Worm (Caenorhabditis elegans) whole organism, young adult: ENCODE data around the gene F13B9.2.

Source experiments
- B0336.3 ChIP-seq: fragments of 200-800 bp; sonication (Bioruptor generic); IDR thresholded peaks from 2 replicates; pipeline ENCODE4 v1.3.6; 2022; ENCODE audit warnings: missing genetic modification characterization, missing compliant biosample characterization
- F10E7.11 ChIP-seq: sonication (generic microtip); optimal IDR thresholded peaks from 2 replicates; lab custom pipeline; 2017; ENCODE audit warnings: mild to moderate bottlenecking, missing genetic modification characterization, moderate library complexity, missing compliant biosample characterization
- F22D6.2 ChIP-seq: sonication (generic microtip); optimal IDR thresholded peaks from 2 replicates; lab custom pipeline; 2016; ENCODE audit warnings: mild to moderate bottlenecking, missing genetic modification characterization, missing compliant biosample characterization
- K11D2.4 ChIP-seq: fragments of 200-800 bp; sonication (Bioruptor generic); IDR thresholded peaks from 2 replicates; pipeline ENCODE4 v1.3.6; 2022; ENCODE audit warnings: missing genetic modification reagents, missing genetic modification characterization, missing compliant biosample characterization
- ceh-40 ChIP-seq: fragments of 200-800 bp; sonication (Bioruptor generic); IDR thresholded peaks from 2 replicates; pipeline ENCODE4 v1.3.6; 2022; ENCODE audit warnings: missing genetic modification characterization, missing compliant biosample characterization
- egrh-3 ChIP-seq: fragments of 200-800 bp; sonication (Bioruptor generic); IDR thresholded peaks from 2 replicates; pipeline ENCODE4 v1.3.6; 2022; ENCODE audit warnings: missing genetic modification reagents, missing genetic modification characterization, missing compliant biosample characterization
- lir-1 ChIP-seq: fragments of 200-800 bp; sonication (Bioruptor generic); conservative IDR thresholded peaks from 2 replicates; pipeline ENCODE4 v1.3.6; 2022; ENCODE audit warnings: missing genetic modification reagents, missing genetic modification characterization, missing compliant biosample characterization
- lsl-1 ChIP-seq: fragments of 200-800 bp; sonication (Bioruptor generic); optimal IDR thresholded peaks from 2 replicates; lab custom pipeline; 2018; ENCODE audit warnings: mild to moderate bottlenecking, missing genetic modification characterization, moderate library complexity, missing compliant biosample characterization
- pbrm-1 ChIP-seq: fragments of 200-800 bp; sonication (Bioruptor generic); IDR thresholded peaks from 2 replicates; pipeline ENCODE4 v1.3.6; 2022; ENCODE audit warnings: missing genetic modification reagents, missing genetic modification characterization, missing compliant biosample characterization
- rcor-1 ChIP-seq: fragments of 200-800 bp; sonication (Bioruptor generic); IDR thresholded peaks from 2 replicates; pipeline ENCODE4 v1.3.6; 2022; ENCODE audit warnings: missing genetic modification reagents, missing genetic modification characterization, missing compliant biosample characterization
- tbx-9 ChIP-seq: sonication (generic microtip); optimal IDR thresholded peaks from 2 replicates; lab custom pipeline; 2016; ENCODE audit warnings: borderline replicate concordance, missing genetic modification characterization, inconsistent platforms, missing compliant biosample characterization
- unc-130 ChIP-seq: sonication (generic microtip); optimal IDR thresholded peaks from 2 replicates; lab custom pipeline; 2016; ENCODE audit warnings: missing genetic modification reagents, missing genetic modification characterization, missing compliant biosample characterization

DNA sequence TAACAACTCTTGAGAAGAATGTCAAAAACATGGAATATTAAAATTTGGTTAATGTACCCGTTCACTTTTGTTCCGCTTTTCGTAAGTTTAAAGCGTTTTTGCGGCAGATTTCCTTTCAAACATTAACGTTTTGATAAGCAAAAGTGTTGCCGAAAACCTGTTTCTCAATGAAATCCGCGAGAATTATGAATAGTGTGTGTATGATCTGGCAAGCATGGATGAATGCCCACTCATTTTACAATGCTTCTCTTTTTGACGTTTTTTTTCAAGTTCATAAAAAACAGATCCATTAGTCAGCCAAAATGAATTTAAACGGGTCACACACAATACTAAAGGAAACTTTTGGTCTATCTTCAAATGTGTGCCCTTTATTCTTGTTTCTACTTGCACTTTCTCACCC is 1.5 kb upstream of the F13B9.2 start:
- no peak for TF ChIP-seq unc-130 (GFP tag; lab: Kevin White, UChicago)
- TF ChIP-seq F10E7.11 (tag; lab: Kevin White, UChicago), result no peak
- no peak for TF ChIP-seq egrh-3
- TF ChIP-seq rcor-1 (GFP tag; lab: Robert Waterston, UW), result no peak
- TF ChIP-seq lsl-1 (GFP tag; lab: Kevin White, UChicago), result no peak
- TF ChIP-seq tbx-9 (tag; lab: Kevin White, UChicago), result no peak
- TF ChIP-seq pbrm-1 (GFP tag; lab: Robert Waterston, UW), result no peak
- TF ChIP-seq K11D2.4 (GFP tag; lab: Robert Waterston, UW), result no peak
- TF ChIP-seq ceh-40 (GFP tag; lab: Robert Waterston, UW), result no peak
- no peak for TF ChIP-seq F22D6.2
- no peak for TF ChIP-seq lir-1
- TF ChIP-seq B0336.3, result no peak
